Worm (Caenorhabditis elegans) whole organism, L2 larva: ENCODE measurements around the gene ttr-9.

ENCODE experiments used
- C34F6.9 ChIP-seq: fragments of 150-350 bp; optimal IDR thresholded peaks from 2 replicates; lab custom pipeline; 2014; ENCODE audit warnings: missing biosample characterization, missing genetic modification characterization
- F13H6.1 ChIP-seq: sonication (generic microtip); optimal IDR thresholded peaks from 2 replicates; lab custom pipeline; 2016; ENCODE audit warnings: missing genetic modification characterization, missing compliant biosample characterization
- R02D3.7 ChIP-seq: fragments of 150-350 bp; optimal IDR thresholded peaks from 2 replicates; lab custom pipeline; 2014; ENCODE audit warnings: missing biosample characterization, missing genetic modification characterization
- ZK546.5 ChIP-seq: sonication (generic microtip); optimal IDR thresholded peaks from 2 replicates; lab custom pipeline; 2017; ENCODE audit warnings: missing biosample characterization, missing genetic modification characterization
- aly-2 ChIP-seq: fragments of 150-350 bp; optimal IDR thresholded peaks from 2 replicates; lab custom pipeline; 2014; ENCODE audit warnings: missing biosample characterization, missing genetic modification characterization
- blmp-1 ChIP-seq: sonication (generic microtip); optimal IDR thresholded peaks from 2 replicates; lab custom pipeline; 2017; ENCODE audit warnings: missing genetic modification characterization, mild to moderate bottlenecking, missing compliant biosample characterization, antibody characterized with exemption, moderate library complexity; ENCODE audit not compliant: insufficient read depth
- ceh-16 ChIP-seq: fragments of 150-350 bp; optimal IDR thresholded peaks from 2 replicates; lab custom pipeline; 2014; ENCODE audit warnings: missing biosample characterization, missing genetic modification characterization
- ceh-82 ChIP-seq: fragments of 150-350 bp; optimal IDR thresholded peaks from 2 replicates; lab custom pipeline; 2014; ENCODE audit warnings: missing biosample characterization, missing genetic modification characterization
- crh-2 ChIP-seq: sonication (generic microtip); optimal IDR thresholded peaks from 2 replicates; lab custom pipeline; 2017; ENCODE audit warnings: missing biosample characterization, missing genetic modification characterization
- egl-27 ChIP-seq: sonication (generic microtip); optimal IDR thresholded peaks from 3 replicates; lab custom pipeline; 2017; ENCODE audit warnings: missing biosample characterization, missing genetic modification reagents, missing genetic modification characterization
- elt-1 ChIP-seq: fragments of 150-350 bp; optimal IDR thresholded peaks from 2 replicates; lab custom pipeline; 2014; ENCODE audit warnings: missing biosample characterization, missing genetic modification characterization
- fos-1 ChIP-seq: fragments of 150-350 bp; optimal IDR thresholded peaks from 2 replicates; lab custom pipeline; 2014; ENCODE audit warnings: missing biosample characterization, missing genetic modification characterization
- gmeb-1 ChIP-seq: fragments of 150-350 bp; optimal IDR thresholded peaks from 2 replicates; lab custom pipeline; 2014; ENCODE audit warnings: missing biosample characterization, missing genetic modification characterization
- lin-11 ChIP-seq: fragments of 150-350 bp; sonication (generic microtip); optimal IDR thresholded peaks from 2 replicates; lab custom pipeline; 2014; ENCODE audit warnings: missing biosample characterization, missing genetic modification characterization, inconsistent platforms, mixed read lengths
- lin-13 ChIP-seq: fragments of 150-350 bp; optimal IDR thresholded peaks from 2 replicates; lab custom pipeline; 2014; ENCODE audit warnings: missing biosample characterization, missing genetic modification reagents, missing genetic modification characterization
- lsy-2 ChIP-seq, 2 experiments: fragments of 150-350 bp in 1 of 2; sonication (generic microtip) in 1 of 2; optimal IDR thresholded peaks; 2 replicates each; lab custom pipeline; 2014 to 2017; ENCODE audit warnings: missing biosample characterization in 2 of 2, missing genetic modification characterization in 2 of 2
- nhr-10 ChIP-seq: sonication (generic microtip); optimal IDR thresholded peaks from 2 replicates; lab custom pipeline; 2017; ENCODE audit warnings: missing biosample characterization, missing genetic modification characterization
- nhr-11 ChIP-seq: fragments of 150-350 bp; optimal IDR thresholded peaks from 2 replicates; lab custom pipeline; 2014; ENCODE audit warnings: missing biosample characterization, missing genetic modification characterization
- nhr-129 ChIP-seq: fragments of 150-350 bp; optimal IDR thresholded peaks from 2 replicates; lab custom pipeline; 2014; ENCODE audit warnings: missing biosample characterization, missing genetic modification characterization
- nhr-21 ChIP-seq: fragments of 150-350 bp; optimal IDR thresholded peaks from 2 replicates; lab custom pipeline; 2014; ENCODE audit warnings: missing biosample characterization, missing genetic modification characterization
- nhr-237 ChIP-seq: fragments of 150-350 bp; optimal IDR thresholded peaks from 2 replicates; lab custom pipeline; 2014; ENCODE audit warnings: missing biosample characterization, missing genetic modification characterization
- nhr-25 ChIP-seq: fragments of 150-350 bp; sonication (generic microtip); optimal IDR thresholded peaks from 3 replicates; lab custom pipeline; 2014; ENCODE audit warnings: missing biosample characterization, missing genetic modification characterization
- nhr-77 ChIP-seq: fragments of 150-350 bp; optimal IDR thresholded peaks from 2 replicates; lab custom pipeline; 2014; ENCODE audit warnings: missing biosample characterization, missing genetic modification characterization
- peb-1 ChIP-seq: fragments of 150-350 bp; optimal IDR thresholded peaks from 2 replicates; lab custom pipeline; 2014; ENCODE audit warnings: missing biosample characterization, missing genetic modification characterization
- sem-4 ChIP-seq: fragments of 150-350 bp; optimal IDR thresholded peaks from 2 replicates; lab custom pipeline; 2014; ENCODE audit warnings: missing biosample characterization, missing genetic modification reagents, missing genetic modification characterization
- skn-1 ChIP-seq: sonication (generic microtip); optimal IDR thresholded peaks from 2 replicates; lab custom pipeline; 2017; ENCODE audit warnings: missing biosample characterization, missing genetic modification characterization
- sma-3 ChIP-seq: sonication (generic microtip); optimal IDR thresholded peaks from 2 replicates; lab custom pipeline; 2016; ENCODE audit warnings: missing genetic modification reagents, missing genetic modification characterization, missing compliant biosample characterization
- sma-9 ChIP-seq, 2 experiments: fragments of 150-350 bp in 1 of 2; sonication (generic microtip) in 1 of 2; optimal IDR thresholded peaks; 2 replicates each; lab custom pipeline; 2014 to 2016; ENCODE audit warnings: missing genetic modification characterization in 2 of 2, mild to moderate bottlenecking in 1 of 2, missing biosample characterization in 1 of 2, missing compliant biosample characterization in 1 of 2, missing genetic modification reagents in 1 of 2, moderate library complexity in 1 of 2
- snpc-4 ChIP-seq: fragments of 150-350 bp; optimal IDR thresholded peaks from 2 replicates; lab custom pipeline; 2014; ENCODE audit warnings: missing biosample characterization, missing genetic modification characterization
- unc-55 ChIP-seq: fragments of 150-350 bp; sonication (generic microtip); optimal IDR thresholded peaks from 3 replicates; lab custom pipeline; 2014; ENCODE audit warnings: missing biosample characterization, missing genetic modification reagents, missing genetic modification characterization
- unc-62 ChIP-seq: fragments of 150-350 bp; optimal IDR thresholded peaks from 2 replicates; lab custom pipeline; 2014; ENCODE audit warnings: missing biosample characterization, missing genetic modification reagents, missing genetic modification characterization
- zag-1 ChIP-seq: fragments of 150-350 bp; optimal IDR thresholded peaks from 2 replicates; lab custom pipeline; 2014; ENCODE audit warnings: missing biosample characterization, missing genetic modification characterization

ttr-9 gene

ce11 chrIV:9535105-9535504 is 29.0 kb upstream of the ttr-9 start:
- TF ChIP-seq crh-2 (tag; lab: Kevin White, UChicago) (peak; percentile 33), elt-1 (tag; lab: Kevin White, UChicago) (no peak), blmp-1 (tag; lab: Kevin White, UChicago) (peak; percentile 82), nhr-25 (peak; percentile 69), sma-3 (GFP tag; lab: Kevin White, UChicago) (peak; percentile 76), nhr-77 (tag; lab: Kevin White, UChicago) (no peak), sma-9 (GFP tag; optimal IDR thresholded peaks at IDR 0.05; lab: Kevin White, UChicago) (peak; percentile 72), sma-9 (tag; optimal IDR thresholded peaks at IDR 0.05; lab: Kevin White, UChicago) (no peak), nhr-21 (tag; lab: Kevin White, UChicago) (peak; percentile 70), R02D3.7 (no peak), nhr-129 (peak; percentile 28), fos-1 (tag; lab: Kevin White, UChicago) (peak; percentile 36)

ce11 chrIV:9534342-9534741 is 28.2 kb upstream of the ttr-9 start:
- TF ChIP-seq sma-9 (GFP tag; optimal IDR thresholded peaks at IDR 0.05; lab: Kevin White, UChicago) (peak; percentile 61), sma-9 (tag; optimal IDR thresholded peaks at IDR 0.05; lab: Kevin White, UChicago) (no peak), F13H6.1 (tag; lab: Kevin White, UChicago) (peak; percentile 9), nhr-25 (peak; percentile 89), C34F6.9 (tag; lab: Kevin White, UChicago) (peak; percentile 20), skn-1 (tag; lab: Kevin White, UChicago) (no peak), crh-2 (tag; lab: Kevin White, UChicago) (peak; percentile 38), egl-27 (peak; percentile 27), R02D3.7 (no peak), ceh-16 (peak; percentile 72), peb-1 (tag; lab: Kevin White, UChicago) (no peak), fos-1 (tag; lab: Kevin White, UChicago) (peak; percentile 9), unc-62 (GFP tag; lab: Kevin White, UChicago) (no peak), sma-3 (GFP tag; lab: Kevin White, UChicago) (peak; percentile 79), blmp-1 (tag; lab: Kevin White, UChicago) (peak; percentile 67), lsy-2 (tag; optimal IDR thresholded peaks at IDR 0.05; lab: Kevin White, UChicago) (peak in 1 of 2 experiments; percentile 34), nhr-21 (tag; lab: Kevin White, UChicago) (peak; percentile 41), ceh-82 (tag; lab: Kevin White, UChicago) (no peak), lin-11 (tag; lab: Kevin White, UChicago) (no peak), aly-2 (tag; lab: Kevin White, UChicago) (no peak), gmeb-1 (tag; lab: Kevin White, UChicago) (peak; percentile 50), nhr-129 (peak; percentile 63)

- no peak for TF ChIP-seq gmeb-1 (tag; lab: Kevin White, UChicago)
- no peak for TF ChIP-seq nhr-11
- no peak for TF ChIP-seq unc-55
- no peak for TF ChIP-seq egl-27
- TF ChIP-seq blmp-1 (tag; lab: Kevin White, UChicago): no peak
- TF ChIP-seq skn-1 (tag; lab: Kevin White, UChicago): no peak
- TF ChIP-seq fos-1 (tag; lab: Kevin White, UChicago): no peak
- TF ChIP-seq sma-3 (GFP tag; lab: Kevin White, UChicago): no peak
- TF ChIP-seq nhr-10 (tag; lab: Kevin White, UChicago): no peak
- no peak for TF ChIP-seq nhr-77 (tag; lab: Kevin White, UChicago)
- TF ChIP-seq, all 48 proteins: peak for 0
Observed at ce11 chrIV:9533071-9533470, 26.9 kb upstream of the ttr-9 start, which contains the start of gene F56H11.2. F56H11.2 (minus strand) TSS chrIV:9533171.

- no peak for TF ChIP-seq lin-11 (tag; lab: Kevin White, UChicago)
Observed at ce11 chrIV:9530768-9531167, 24.6 kb upstream of the ttr-9 start.

ce11 chrIV:9529647-9530046 is 23.5 kb upstream of the ttr-9 start, which contains the start of gene elo-7:
elo-7 (plus strand) TSS chrIV:9529947.
- TF ChIP-seq nhr-237 (tag; lab: Kevin White, UChicago) (no peak), snpc-4 (tag; lab: Kevin White, UChicago) (no peak), zag-1 (tag; lab: Kevin White, UChicago) (no peak), lin-13 (GFP tag; lab: Kevin White, UChicago) (no peak), crh-2 (tag; lab: Kevin White, UChicago) (no peak), sem-4 (tag; lab: Kevin White, UChicago) (no peak), ZK546.5 (tag; lab: Kevin White, UChicago) (no peak)
